Worm (Caenorhabditis elegans): ENCODE data around the gene eor-2.
A peak's percentile ranks its signal among the peaks of the same experiment; 100 is the strongest.

eor-2 gene

DNA sequence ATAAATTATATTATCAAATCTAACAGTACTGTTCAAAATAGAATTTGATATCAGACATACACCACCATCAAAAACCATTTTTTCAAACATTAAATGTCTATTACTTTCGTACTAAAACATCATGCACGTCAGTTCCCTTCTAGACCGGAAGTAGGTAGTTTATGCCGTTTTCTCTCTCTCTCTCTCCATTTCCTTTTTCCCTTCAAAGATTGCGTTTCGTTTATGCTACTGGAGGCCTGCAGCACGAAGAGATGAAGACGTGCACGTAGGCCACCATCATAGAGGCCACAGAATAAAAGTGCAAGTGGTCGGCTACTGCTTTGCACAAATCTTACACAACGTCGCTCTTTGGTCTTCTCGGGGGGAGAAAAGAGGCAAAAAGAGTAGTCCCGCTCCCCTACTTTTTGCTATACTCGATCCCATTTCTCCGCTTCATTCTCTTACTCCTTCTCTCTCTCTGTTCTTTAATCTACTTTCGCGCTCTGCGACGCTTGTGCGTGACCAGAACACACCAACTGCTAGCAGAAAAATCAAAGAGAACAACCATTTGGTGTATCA, 41.3 kb upstream of the eor-2 start:
- TF ChIP-seq elt-2 (tag; optimal IDR thresholded peaks at IDR 0.05), result peak; percentile 22
- TF ChIP-seq aly-2 (tag; optimal IDR thresholded peaks at IDR 0.05), result no peak
- no peak for TF ChIP-seq nhr-76 (tag; optimal IDR thresholded peaks at IDR 0.05)
- TF ChIP-seq egl-5 (tag; optimal IDR thresholded peaks at IDR 0.05), result peak; percentile 22
- no peak for TF ChIP-seq nhr-77 (tag; optimal IDR thresholded peaks at IDR 0.05)
- TF ChIP-seq mdl-1 (tag; optimal IDR thresholded peaks at IDR 0.05), result peak; percentile 63
- no peak for TF ChIP-seq ztf-11 (tag; optimal IDR thresholded peaks at IDR 0.05)
- no peak for TF ChIP-seq nhr-28 (tag; optimal IDR thresholded peaks at IDR 0.05)
- TF ChIP-seq lin-39 (tag; optimal IDR thresholded peaks at IDR 0.05), result peak; percentile 89
- TF ChIP-seq lin-15B (tag; optimal IDR thresholded peaks at IDR 0.05), result peak; percentile 4
- peak; percentile 32 for TF ChIP-seq R02D3.7 (tag; optimal IDR thresholded peaks at IDR 0.05)
- TF ChIP-seq zag-1 (tag; optimal IDR thresholded peaks at IDR 0.05), result no peak
- TF ChIP-seq pha-4 (tag; optimal IDR thresholded peaks at IDR 0.05), result peak; percentile 70
- peak; percentile 39 for TF ChIP-seq ceh-28 (tag; optimal IDR thresholded peaks at IDR 0.05)
- TF ChIP-seq nhr-237 (tag; optimal IDR thresholded peaks at IDR 0.05), result no peak
- TF ChIP-seq ama-1 (optimal IDR thresholded peaks at IDR 0.05), result no peak
- TF ChIP-seq nhr-11 (tag; optimal IDR thresholded peaks at IDR 0.05), result peak; percentile 61
- TF ChIP-seq hmg-11 (tag; optimal IDR thresholded peaks at IDR 0.05), result peak; percentile 17
- TF ChIP-seq lsy-12 (tag; optimal IDR thresholded peaks at IDR 0.05), result no peak
- TF ChIP-seq daf-12 (tag; optimal IDR thresholded peaks at IDR 0.05), result peak; percentile 61
- peak; percentile 70 for TF ChIP-seq tbx-2 (tag; optimal IDR thresholded peaks at IDR 0.05)
- peak in 1 of 3 experiments; percentile 59 for TF ChIP-seq elt-3 (tag; optimal IDR thresholded peaks at IDR 0.05)
- peak; percentile 74 for TF ChIP-seq nhr-25 (tag; optimal IDR thresholded peaks at IDR 0.05)
- TF ChIP-seq egl-27 (tag; optimal IDR thresholded peaks at IDR 0.05), result peak; percentile 12
- TF ChIP-seq fkh-2 (tag; optimal IDR thresholded peaks at IDR 0.05), result no peak
- TF ChIP-seq ceh-82 (tag; optimal IDR thresholded peaks at IDR 0.05), result peak; percentile 48
- no peak for TF ChIP-seq nhr-12 (tag; optimal IDR thresholded peaks at IDR 0.05)
- peak; percentile 48 for TF ChIP-seq sea-2 (GFP tag; optimal IDR thresholded peaks at IDR 0.05)
- TF ChIP-seq nfya-1 (tag; optimal IDR thresholded peaks at IDR 0.05; ENCODE audit: insufficient read depth), result peak; percentile 65
- no peak for TF ChIP-seq snpc-4 (tag; optimal IDR thresholded peaks at IDR 0.05)
- no peak for TF ChIP-seq ceh-16 (tag; optimal IDR thresholded peaks at IDR 0.05)
- no peak for TF ChIP-seq pqm-1 (tag; optimal IDR thresholded peaks at IDR 0.05)
- no peak for TF ChIP-seq mml-1 (tag; optimal IDR thresholded peaks at IDR 0.05)
- peak; percentile 31 for TF ChIP-seq nhr-23 (tag; optimal IDR thresholded peaks at IDR 0.05)
- TF ChIP-seq ceh-9 (tag; optimal IDR thresholded peaks at IDR 0.05), result peak; percentile 8
- peak; percentile 52 for TF ChIP-seq nhr-43 (tag; optimal IDR thresholded peaks at IDR 0.05; ENCODE audit: poor library complexity, severe bottlenecking)
- no peak for TF ChIP-seq eor-1 (tag; optimal IDR thresholded peaks at IDR 0.05)
- peak; percentile 73 for TF ChIP-seq fkh-10 (GFP tag; optimal IDR thresholded peaks at IDR 0.05)
- peak; percentile 33 for TF ChIP-seq jun-1 (tag; optimal IDR thresholded peaks at IDR 0.05)
- TF ChIP-seq ZK546.5 (tag; optimal IDR thresholded peaks at IDR 0.05), result no peak
- TF ChIP-seq fos-1 (tag; optimal IDR thresholded peaks at IDR 0.05), result peak; percentile 15
- peak; percentile 36 for TF ChIP-seq elt-1 (tag; optimal IDR thresholded peaks at IDR 0.05)
- TF ChIP-seq ztf-4 (tag; optimal IDR thresholded peaks at IDR 0.05), result no peak
- no peak for TF ChIP-seq nhr-67 (tag; optimal IDR thresholded peaks at IDR 0.05)
- TF ChIP-seq unc-62 (GFP tag; optimal IDR thresholded peaks at IDR 0.05), result peak; percentile 33
- TF ChIP-seq unc-39 (tag; optimal IDR thresholded peaks at IDR 0.05), result no peak
- TF ChIP-seq skn-1 (tag; optimal IDR thresholded peaks at IDR 0.05), result no peak

Measured in whole organism, L3 larva.